Worm (Caenorhabditis elegans) whole organism, mixed stage, embryonic: Measurements from ENCODE around the gene ZK546.4.

Source experiments
- M03D4.4 ChIP-seq: sonication (generic microtip); optimal IDR thresholded peaks from 2 replicates; lab custom pipeline; 2017; ENCODE audit warnings: mild to moderate bottlenecking, missing genetic modification characterization, missing compliant biosample characterization
- bed-3 ChIP-seq: fragments of 200-800 bp; sonication (Bioruptor generic); optimal IDR thresholded peaks from 3 replicates; lab custom pipeline; 2018; ENCODE audit warnings: mild to moderate bottlenecking, missing genetic modification characterization, moderate library complexity, missing compliant biosample characterization
- blmp-1 ChIP-seq: fragments of 150-350 bp; optimal IDR thresholded peaks from 2 replicates; lab custom pipeline; 2014; ENCODE audit warnings: missing biosample characterization, missing genetic modification characterization
- ceh-43 ChIP-seq: fragments of 200-800 bp; sonication (Bioruptor generic); optimal IDR thresholded peaks from 2 replicates; lab custom pipeline; 2018; ENCODE audit warnings: mild to moderate bottlenecking, missing genetic modification characterization, moderate library complexity, missing compliant biosample characterization
- ceh-83 ChIP-seq: fragments of 200-800 bp; sonication (Bioruptor generic); optimal IDR thresholded peaks from 2 replicates; lab custom pipeline; 2018; ENCODE audit warnings: mild to moderate bottlenecking, missing genetic modification characterization, missing compliant biosample characterization
- ces-1 ChIP-seq: fragments of 150-350 bp; optimal IDR thresholded peaks from 2 replicates; lab custom pipeline; 2014; ENCODE audit warnings: missing biosample characterization, missing genetic modification reagents, missing genetic modification characterization
- cnd-1 ChIP-seq: fragments of 200-800 bp; sonication (Bioruptor generic); optimal IDR thresholded peaks from 2 replicates; lab custom pipeline; 2018; ENCODE audit warnings: mild to moderate bottlenecking, missing genetic modification characterization, missing compliant biosample characterization
- drap-1 ChIP-seq: fragments of 200-800 bp; sonication (Bioruptor generic); optimal IDR thresholded peaks from 3 replicates; lab custom pipeline; 2018; ENCODE audit warnings: mild to moderate bottlenecking, missing genetic modification characterization, missing compliant biosample characterization
- elt-1 ChIP-seq: sonication (generic microtip); optimal IDR thresholded peaks from 2 replicates; lab custom pipeline; 2017; ENCODE audit warnings: missing genetic modification characterization, mild to moderate bottlenecking, missing compliant biosample characterization, antibody characterized with exemption, moderate library complexity, borderline replicate concordance; ENCODE audit not compliant: insufficient read depth
- elt-3 ChIP-seq: fragments of 150-350 bp; optimal IDR thresholded peaks from 2 replicates; lab custom pipeline; 2014; ENCODE audit warnings: missing biosample characterization, missing genetic modification characterization
- flh-1 ChIP-seq: fragments of 200-800 bp; sonication (Bioruptor generic); optimal IDR thresholded peaks from 2 replicates; lab custom pipeline; 2018; ENCODE audit warnings: mild to moderate bottlenecking, missing genetic modification characterization, moderate library complexity, missing compliant biosample characterization
- ham-2 ChIP-seq: fragments of 200-800 bp; sonication (Bioruptor generic); optimal IDR thresholded peaks from 2 replicates; lab custom pipeline; 2018; ENCODE audit warnings: mild to moderate bottlenecking, missing genetic modification characterization, missing compliant biosample characterization
- hlh-1 ChIP-seq: fragments of 150-350 bp; optimal IDR thresholded peaks from 2 replicates; lab custom pipeline; 2014; ENCODE audit warnings: missing biosample characterization, missing genetic modification reagents, missing genetic modification characterization
- lin-13 ChIP-seq: fragments of 150-350 bp; optimal IDR thresholded peaks from 2 replicates; lab custom pipeline; 2014; ENCODE audit warnings: missing biosample characterization, missing genetic modification characterization
- lin-32 ChIP-seq: fragments of 200-800 bp; sonication (Bioruptor generic); optimal IDR thresholded peaks from 2 replicates; lab custom pipeline; 2018; ENCODE audit warnings: mild to moderate bottlenecking, missing genetic modification characterization, missing compliant biosample characterization
- lsy-2 ChIP-seq: fragments of 150-350 bp; optimal IDR thresholded peaks from 2 replicates; lab custom pipeline; 2014; ENCODE audit warnings: missing biosample characterization, missing genetic modification characterization
- mab-5 ChIP-seq: fragments of 150-350 bp; optimal IDR thresholded peaks from 2 replicates; lab custom pipeline; 2014; ENCODE audit warnings: missing biosample characterization, missing genetic modification characterization
- mep-1 ChIP-seq: fragments of 150-350 bp; optimal IDR thresholded peaks from 2 replicates; lab custom pipeline; 2017; ENCODE audit warnings: missing biosample characterization, missing genetic modification reagents, missing genetic modification characterization, inconsistent platforms
- nhr-12 ChIP-seq: fragments of 150-350 bp; optimal IDR thresholded peaks from 2 replicates; lab custom pipeline; 2014; ENCODE audit warnings: missing biosample characterization, missing genetic modification characterization
- nhr-2 ChIP-seq: fragments of 150-350 bp; optimal IDR thresholded peaks from 2 replicates; lab custom pipeline; 2014; ENCODE audit warnings: missing biosample characterization, missing genetic modification characterization
- nhr-237 ChIP-seq: fragments of 150-350 bp; optimal IDR thresholded peaks from 2 replicates; lab custom pipeline; 2014; ENCODE audit warnings: missing biosample characterization, missing genetic modification characterization
- nhr-28 ChIP-seq: fragments of 150-350 bp; optimal IDR thresholded peaks from 2 replicates; lab custom pipeline; 2014; ENCODE audit warnings: missing biosample characterization, missing genetic modification characterization
- nhr-76 ChIP-seq: sonication (generic microtip); optimal IDR thresholded peaks from 2 replicates; lab custom pipeline; 2017; ENCODE audit warnings: missing biosample characterization, missing genetic modification characterization
- pha-4 ChIP-seq: fragments of 150-350 bp; optimal IDR thresholded peaks from 2 replicates; lab custom pipeline; 2018; ENCODE audit warnings: missing biosample characterization, missing genetic modification reagents, missing genetic modification characterization
- sem-2 ChIP-seq: fragments of 200-800 bp; sonication (Bioruptor generic); optimal IDR thresholded peaks from 2 replicates; lab custom pipeline; 2018; ENCODE audit warnings: mild to moderate bottlenecking, missing genetic modification characterization, missing compliant biosample characterization
- snpc-4 ChIP-seq: fragments of 150-350 bp; optimal IDR thresholded peaks from 2 replicates; lab custom pipeline; 2014; ENCODE audit warnings: missing biosample characterization, missing genetic modification characterization
- sptf-1 ChIP-seq: sonication (generic microtip); optimal IDR thresholded peaks from 2 replicates; lab custom pipeline; 2017; ENCODE audit warnings: mild to moderate bottlenecking, missing genetic modification characterization, moderate library complexity, missing compliant biosample characterization
- unc-39 ChIP-seq: fragments of 150-350 bp; optimal IDR thresholded peaks from 2 replicates; lab custom pipeline; 2014; ENCODE audit warnings: missing biosample characterization, missing genetic modification characterization
- unc-62 ChIP-seq: fragments of 150-350 bp; optimal IDR thresholded peaks from 2 replicates; lab custom pipeline; 2014; ENCODE audit warnings: missing biosample characterization, missing genetic modification reagents, missing genetic modification characterization
- zip-8 ChIP-seq: fragments of 150-350 bp; optimal IDR thresholded peaks from 2 replicates; lab custom pipeline; 2014; ENCODE audit warnings: missing biosample characterization, missing genetic modification characterization
- ztf-11 ChIP-seq: fragments of 150-350 bp; optimal IDR thresholded peaks from 2 replicates; lab custom pipeline; 2014; ENCODE audit warnings: missing biosample characterization, missing genetic modification characterization

ZK546.4 gene

ce11 chrII:4975311-4975710, 37.5 kb downstream of the ZK546.4 start:
- no peak for TF ChIP-seq drap-1 (GFP tag; lab: Kevin White, UChicago)
- TF ChIP-seq unc-39, result no peak
- no peak for TF ChIP-seq sem-2
- no peak for TF ChIP-seq mep-1 (tag; lab: Kevin White, UChicago)
- TF ChIP-seq snpc-4, result no peak
- TF ChIP-seq M03D4.4 (tag; lab: Kevin White, UChicago), result no peak
- TF ChIP-seq lsy-2, result no peak
- TF ChIP-seq pha-4 (tag; lab: Kevin White, UChicago), result peak; percentile 24
- TF ChIP-seq ces-1 (GFP tag; lab: Kevin White, UChicago), result no peak
- no peak for TF ChIP-seq flh-1
- no peak for TF ChIP-seq ztf-11 (tag; lab: Kevin White, UChicago)
- peak; percentile 67 for TF ChIP-seq nhr-2 (tag; lab: Kevin White, UChicago)
- no peak for TF ChIP-seq nhr-12
- TF ChIP-seq lin-13 (tag; lab: Kevin White, UChicago), result no peak

ce11 chrII:4981682-4982404, 44.0 kb downstream of the ZK546.4 start:
- TF ChIP-seq sptf-1 (no peak), hlh-1 (tag; lab: Kevin White, UChicago) (peak; percentile 21), lin-32 (GFP tag; lab: Kevin White, UChicago) (peak; percentile 92)

ce11 chrII:4984151-4984550, 46.3 kb downstream of the ZK546.4 start:
- TF ChIP-seq ham-2 (GFP tag; lab: Kevin White, UChicago), result no peak
- no peak for TF ChIP-seq ztf-11 (tag; lab: Kevin White, UChicago)
- TF ChIP-seq elt-1 (tag; lab: Kevin White, UChicago), result no peak
- no peak for TF ChIP-seq bed-3 (GFP tag; lab: Kevin White, UChicago)
- TF ChIP-seq unc-39, result no peak
- TF ChIP-seq nhr-237 (tag; lab: Kevin White, UChicago), result no peak
- TF ChIP-seq cnd-1 (tag; lab: Kevin White, UChicago), result no peak
- TF ChIP-seq sptf-1, result no peak
- TF ChIP-seq snpc-4, result no peak
- TF ChIP-seq lin-32 (GFP tag; lab: Kevin White, UChicago), result no peak
- no peak for TF ChIP-seq zip-8 (tag; lab: Kevin White, UChicago)
- TF ChIP-seq ceh-43, result no peak
- no peak for TF ChIP-seq nhr-76 (tag; lab: Kevin White, UChicago)
- TF ChIP-seq blmp-1 (tag; lab: Kevin White, UChicago), result no peak
- TF ChIP-seq nhr-12, result no peak
- no peak for TF ChIP-seq pha-4 (tag; lab: Kevin White, UChicago)
- no peak for TF ChIP-seq ceh-83 (GFP tag; lab: Kevin White, UChicago)
- no peak for TF ChIP-seq drap-1 (GFP tag; lab: Kevin White, UChicago)
- no peak for TF ChIP-seq elt-3 (tag; lab: Kevin White, UChicago)
- TF ChIP-seq nhr-28 (tag; lab: Kevin White, UChicago), result no peak

ce11 chrII:4985961-4986503, 48.2 kb downstream of the ZK546.4 start:
- peak; percentile 1 for TF ChIP-seq sptf-1
- peak; percentile 15 for TF ChIP-seq ces-1 (GFP tag; lab: Kevin White, UChicago)
- TF ChIP-seq zip-8 (tag; lab: Kevin White, UChicago), result peak; percentile 82
- no peak for TF ChIP-seq cnd-1 (tag; lab: Kevin White, UChicago)
- no peak for TF ChIP-seq nhr-237 (tag; lab: Kevin White, UChicago)
- no peak for TF ChIP-seq drap-1 (GFP tag; lab: Kevin White, UChicago)
- TF ChIP-seq nhr-2 (tag; lab: Kevin White, UChicago), result peak; percentile 93
- no peak for TF ChIP-seq sem-2
- TF ChIP-seq bed-3 (GFP tag; lab: Kevin White, UChicago), result no peak
- peak; percentile 58 for TF ChIP-seq ceh-83 (GFP tag; lab: Kevin White, UChicago)
- peak; percentile 87 for TF ChIP-seq elt-1 (tag; lab: Kevin White, UChicago)
- TF ChIP-seq M03D4.4 (tag; lab: Kevin White, UChicago), result no peak
- TF ChIP-seq mab-5, result no peak
- no peak for TF ChIP-seq nhr-28 (tag; lab: Kevin White, UChicago)
- TF ChIP-seq ham-2 (GFP tag; lab: Kevin White, UChicago), result no peak
- TF ChIP-seq flh-1, result no peak
- TF ChIP-seq unc-62, result peak; percentile 60
